Worm (Caenorhabditis elegans) whole organism, midembryonic: ENCODE results near the gene Y116F11A.6.

ENCODE experiments used
- T22C8.4 ChIP-seq: fragments of 200-800 bp; sonication (Bioruptor generic); IDR thresholded peaks from 2 replicates; pipeline ENCODE4 v1.3.6; 2022; ENCODE audit warnings: missing genetic modification characterization, missing compliant biosample characterization
- cog-1 ChIP-seq: sonication (generic microtip); optimal IDR thresholded peaks from 2 replicates; lab custom pipeline; 2016; ENCODE audit warnings: missing genetic modification characterization, missing compliant biosample characterization
- flt-1 ChIP-seq: fragments of 200-800 bp; sonication (Bioruptor generic); IDR thresholded peaks from 2 replicates; pipeline ENCODE4 v1.3.6; 2022; ENCODE audit warnings: missing genetic modification characterization, missing compliant biosample characterization
- klf-2 ChIP-seq: fragments of 200-800 bp; sonication (Bioruptor generic); conservative IDR thresholded peaks from 2 replicates; pipeline ENCODE4 v1.3.6; 2022; ENCODE audit warnings: missing genetic modification reagents, missing genetic modification characterization, missing compliant biosample characterization
- med-1 ChIP-seq: sonication (generic microtip); optimal IDR thresholded peaks from 2 replicates; lab custom pipeline; 2017; ENCODE audit warnings: missing genetic modification characterization, mild to moderate bottlenecking, missing compliant biosample characterization, antibody characterized with exemption, missing genetic modification reagents; ENCODE audit not compliant: insufficient read depth
- ref-1 ChIP-seq: fragments of 200-800 bp; sonication (Bioruptor generic); conservative IDR thresholded peaks from 2 replicates; pipeline ENCODE4 v1.3.6; 2022; ENCODE audit warnings: missing genetic modification reagents, missing genetic modification characterization, missing compliant biosample characterization
- ztf-29 ChIP-seq: fragments of 200-800 bp; sonication (Bioruptor generic); IDR thresholded peaks from 2 replicates; pipeline ENCODE4 v1.3.6; 2022; ENCODE audit warnings: missing genetic modification reagents, missing genetic modification characterization, missing compliant biosample characterization

DNA sequence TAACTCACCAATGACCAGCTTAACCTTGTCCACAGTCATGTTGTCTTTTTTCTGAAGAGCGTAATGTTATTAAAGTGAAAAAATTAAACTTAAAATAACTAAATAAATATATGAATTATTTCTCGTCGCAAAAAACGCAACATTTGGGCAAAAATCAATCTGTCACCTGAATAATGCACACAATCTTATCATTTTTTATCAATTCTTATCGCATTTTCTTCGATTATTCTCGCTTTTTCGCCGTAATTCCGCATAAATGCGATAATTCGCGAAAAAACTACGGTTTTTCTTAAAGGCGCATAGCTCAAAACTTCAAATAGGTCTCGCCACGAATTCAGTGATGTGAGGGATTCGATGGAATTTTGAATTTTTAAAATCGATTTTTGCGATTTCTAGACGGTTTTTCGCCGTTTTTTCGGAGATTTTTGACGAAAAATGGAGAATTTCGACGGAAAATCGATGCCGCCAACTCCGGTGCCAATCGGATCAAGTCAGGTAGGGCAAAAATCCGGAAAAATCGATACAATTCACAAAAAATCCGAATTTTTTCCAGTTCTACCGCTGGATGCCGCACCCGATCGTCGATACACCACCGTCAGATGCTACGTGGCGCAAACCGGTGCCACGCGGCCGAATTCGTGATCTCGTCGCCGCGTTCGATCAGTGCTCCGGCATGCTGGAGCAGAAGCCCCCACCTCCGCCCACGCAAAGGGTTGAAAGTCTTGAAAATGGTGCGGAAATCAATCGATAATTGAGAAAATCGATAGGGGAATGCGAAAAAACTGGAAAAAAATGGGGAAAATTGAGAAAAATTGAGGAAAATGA, 21.8 kb upstream of the Y116F11A.6 start, which contains the start of the genes Y43F8C.13 and ani-3:
- TF ChIP-seq ztf-29 (GFP tag; lab: Robert Waterston, UW) (no peak), klf-2 (GFP tag; lab: Robert Waterston, UW) (no peak), ref-1 (GFP tag; lab: Robert Waterston, UW) (no peak), cog-1 (tag; lab: Kevin White, UChicago) (no peak), T22C8.4 (GFP tag; lab: Robert Waterston, UW) (peak; percentile 46; the same call in 1 of the 2 replicates), flt-1 (GFP tag; lab: Robert Waterston, UW) (no peak), med-1 (no peak)
